Fruit fly (Drosophila melanogaster): ENCODE results near the gene RhoGAPp190.

The RhoGAPp190 gene

DNA sequence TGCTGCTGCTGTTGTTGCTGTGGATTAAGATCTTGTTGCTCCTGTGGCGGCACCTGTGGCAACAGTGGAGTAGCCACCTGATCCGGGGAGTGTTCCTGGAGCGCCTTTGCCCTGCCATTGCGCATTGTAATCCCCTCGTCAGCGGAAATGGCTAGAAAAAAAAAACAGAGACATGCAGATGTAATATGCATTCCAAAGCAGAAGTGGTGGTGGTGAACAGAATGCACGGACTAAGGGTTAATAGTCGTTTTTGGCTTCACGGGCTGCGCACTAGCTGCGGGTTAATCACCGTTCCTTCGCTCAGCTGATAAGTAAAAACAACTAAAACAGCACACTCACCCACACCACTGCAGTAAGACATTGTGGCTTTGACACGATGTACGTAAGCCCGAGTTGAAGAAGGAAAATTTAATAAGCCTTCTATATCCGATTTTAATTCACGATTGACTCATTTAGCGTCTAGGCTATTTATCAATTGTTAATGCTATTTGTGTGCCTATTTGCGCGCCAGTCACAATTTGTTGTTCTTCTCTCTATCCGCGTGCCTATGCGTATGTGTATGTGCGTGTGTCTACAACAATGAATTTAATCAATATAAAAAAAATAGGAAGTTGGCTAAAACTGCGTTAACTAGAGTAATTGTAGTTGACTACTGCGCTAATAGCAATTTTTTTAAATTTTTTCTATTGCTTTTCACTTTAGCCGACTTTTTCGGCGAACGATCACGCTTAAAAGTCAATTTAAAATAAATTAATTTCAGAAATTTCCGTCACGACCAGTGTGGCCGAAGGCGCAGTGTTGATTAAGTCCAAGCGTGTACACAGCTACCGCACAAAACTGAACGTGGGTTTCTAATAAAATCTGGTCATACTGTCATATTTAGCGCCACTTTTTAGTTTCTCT lies 25.0 kb downstream of the RhoGAPp190 start, which contains the start of gene stas:
Gene stas (minus strand): TSS at position 806 of the 903 bp plus-strand sequence.
- TF ChIP-seq CG14655 (GFP tag; optimal IDR thresholded peaks at IDR 0.05) (no peak), D1 (tag; optimal IDR thresholded peaks at IDR 0.05) (peak; percentile 18), Snoo (tag; optimal IDR thresholded peaks at IDR 0.05) (no peak), EcR (GFP tag; optimal IDR thresholded peaks at IDR 0.05) (peak; percentile 71)

DNA sequence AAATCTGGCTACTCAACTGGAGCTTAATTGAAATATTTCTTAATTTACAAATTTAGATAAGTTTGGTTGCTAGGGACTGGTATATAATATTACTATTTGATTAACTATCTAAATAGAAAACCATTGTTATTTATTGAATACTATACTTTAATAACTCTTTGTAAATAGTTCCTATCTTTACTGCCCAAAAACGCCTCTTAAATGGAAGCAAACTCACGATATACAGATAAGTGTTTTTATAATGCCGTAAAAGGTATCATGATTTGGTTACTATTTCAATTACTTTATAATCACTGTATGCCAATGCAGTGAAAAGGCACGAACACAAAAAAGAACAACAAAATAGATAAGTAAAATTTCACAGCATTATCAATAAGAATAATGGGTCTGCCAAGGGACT lies 26.5 kb downstream of the RhoGAPp190 start:
- no peak for TF ChIP-seq CG13204 (GFP tag; optimal IDR thresholded peaks at IDR 0.05)
- no peak for TF ChIP-seq gl (tag; optimal IDR thresholded peaks at IDR 0.05)
- TF ChIP-seq Pif1A (GFP tag; optimal IDR thresholded peaks at IDR 0.05), result no peak
- TF ChIP-seq CG32121 (GFP tag; IDR thresholded peaks at IDR 0.05), result no peak
- TF ChIP-seq CG15710 (tag; optimal IDR thresholded peaks at IDR 0.05), result no peak
- TF ChIP-seq CG8159 (tag; optimal IDR thresholded peaks at IDR 0.05), result no peak
- no peak for TF ChIP-seq CG12605 (GFP tag; IDR thresholded peaks at IDR 0.05)
- no peak for TF ChIP-seq CG4496 (GFP tag; IDR thresholded peaks at IDR 0.05)
- TF ChIP-seq Ets98B (GFP tag; IDR thresholded peaks at IDR 0.05), result no peak
- no peak for TF ChIP-seq CG14655 (GFP tag; optimal IDR thresholded peaks at IDR 0.05)

DNA sequence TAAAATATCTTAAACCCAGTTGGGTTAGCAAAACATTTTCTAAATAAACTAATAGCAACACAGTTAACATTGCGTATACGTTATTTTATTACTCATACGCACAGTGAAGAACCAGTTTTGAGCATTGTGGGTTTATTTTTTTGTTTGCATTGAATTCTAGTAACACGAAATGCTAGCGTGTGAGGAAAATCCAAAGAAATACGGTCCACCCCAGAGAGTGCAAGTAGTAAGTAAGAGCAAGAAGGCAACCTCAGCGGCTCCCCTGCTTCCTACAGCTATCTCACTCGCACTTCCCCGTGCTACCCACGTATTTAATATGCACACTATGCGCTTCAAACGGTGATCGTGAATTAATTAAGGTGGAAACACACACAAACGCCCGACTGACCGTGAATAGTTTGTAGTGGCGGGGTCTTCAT lies 27.4 kb downstream of the RhoGAPp190 start:
- no peak for TF ChIP-seq EcR (GFP tag; optimal IDR thresholded peaks at IDR 0.05)
- TF ChIP-seq CG9948 (tag; optimal IDR thresholded peaks at IDR 0.05), result peak; percentile 72
- no peak for TF ChIP-seq CG13204 (GFP tag; optimal IDR thresholded peaks at IDR 0.05)
- TF ChIP-seq CG32121 (GFP tag; IDR thresholded peaks at IDR 0.05), result peak; percentile 91
- peak; percentile 98 for TF ChIP-seq CG8159 (tag; optimal IDR thresholded peaks at IDR 0.05)
- TF ChIP-seq CG10348 (GFP tag; IDR thresholded peaks at IDR 0.05), result peak; percentile 51
- peak; percentile 88 for TF ChIP-seq Ets98B (GFP tag; IDR thresholded peaks at IDR 0.05)
- peak; percentile 86 for TF ChIP-seq CG14655 (GFP tag; optimal IDR thresholded peaks at IDR 0.05)
- TF ChIP-seq CG34367 (tag; optimal IDR thresholded peaks at IDR 0.05), result peak; percentile 73
- TF ChIP-seq CG12605 (GFP tag; IDR thresholded peaks at IDR 0.05), result peak; percentile 77
- peak; percentile 91 for TF ChIP-seq Pif1B (GFP tag; optimal IDR thresholded peaks at IDR 0.05)
- peak; percentile 90 for TF ChIP-seq CG8301 (tag; optimal IDR thresholded peaks at IDR 0.05)
- peak; percentile 50 for TF ChIP-seq gl (tag; optimal IDR thresholded peaks at IDR 0.05)
- TF ChIP-seq CG4496 (GFP tag; IDR thresholded peaks at IDR 0.05), result peak; percentile 91
- peak; percentile 83 for TF ChIP-seq CG15710 (tag; optimal IDR thresholded peaks at IDR 0.05)
- peak; percentile 92 for TF ChIP-seq fd96Ca (GFP tag; IDR thresholded peaks at IDR 0.05)
- peak; percentile 70 for TF ChIP-seq D1 (tag; optimal IDR thresholded peaks at IDR 0.05)
- peak; percentile 77 for TF ChIP-seq CG17806 (tag; optimal IDR thresholded peaks at IDR 0.05)
- peak; percentile 94 for TF ChIP-seq Pif1A (GFP tag; optimal IDR thresholded peaks at IDR 0.05)
- TF ChIP-seq Snoo (tag; optimal IDR thresholded peaks at IDR 0.05), result peak; percentile 93
- TF ChIP-seq rn (GFP tag; IDR thresholded peaks at IDR 0.05), result peak; percentile 52

DNA sequence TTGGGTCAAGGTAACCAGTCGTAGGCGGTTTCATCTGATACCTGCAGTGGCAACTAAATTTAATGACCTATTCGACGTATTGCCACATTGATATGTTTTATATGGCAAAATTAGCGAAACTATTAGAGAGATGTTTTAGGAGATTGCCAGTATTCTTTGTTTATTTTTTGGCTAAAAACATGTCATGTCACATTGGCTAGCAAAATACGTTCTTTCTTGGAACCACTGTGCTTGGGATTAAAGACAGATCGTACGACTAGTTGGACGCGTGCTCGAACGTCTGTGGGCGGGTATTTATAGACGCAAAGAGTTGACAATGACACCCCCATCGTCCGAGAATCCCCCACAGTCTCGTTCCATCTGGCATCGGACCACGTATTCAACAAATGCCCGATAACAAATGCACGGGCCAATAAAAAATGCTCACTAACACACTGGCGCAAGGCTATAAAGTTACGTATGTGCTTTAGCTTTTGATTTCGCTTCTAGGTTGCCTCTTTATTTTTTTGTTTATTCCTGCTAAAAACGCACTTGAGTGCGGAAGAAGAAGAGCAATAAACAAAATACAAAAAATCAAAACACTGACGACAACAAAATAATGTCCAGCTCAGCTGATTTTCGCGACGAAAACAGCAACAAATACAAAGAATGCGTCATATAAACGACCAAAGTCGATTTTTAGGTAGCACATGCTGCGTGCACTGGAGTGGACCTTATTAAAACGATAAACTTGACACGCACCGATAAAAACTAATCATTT lies 28.0 kb downstream of the RhoGAPp190 start:
- TF ChIP-seq fd96Ca (GFP tag; IDR thresholded peaks at IDR 0.05), result peak; percentile 34; the same call in 1 of the 3 replicates
- no peak for TF ChIP-seq CG17806 (tag; optimal IDR thresholded peaks at IDR 0.05)
- peak; percentile 49 for TF ChIP-seq EcR (GFP tag; optimal IDR thresholded peaks at IDR 0.05)
- no peak for TF ChIP-seq gl (tag; optimal IDR thresholded peaks at IDR 0.05)
- no peak; the same call in 1 of the 2 replicates for TF ChIP-seq CG32121 (GFP tag; IDR thresholded peaks at IDR 0.05)
- no peak for TF ChIP-seq Pif1B (GFP tag; optimal IDR thresholded peaks at IDR 0.05)
- TF ChIP-seq D1 (tag; optimal IDR thresholded peaks at IDR 0.05), result no peak
- 0 out of 3 replicates have a peak, but pooled peaks have one; percentile 22 for TF ChIP-seq CG4496 (GFP tag; IDR thresholded peaks at IDR 0.05)
- no peak for TF ChIP-seq CG9948 (tag; optimal IDR thresholded peaks at IDR 0.05)
- TF ChIP-seq CG15710 (tag; optimal IDR thresholded peaks at IDR 0.05), result peak; percentile 11
- no peak for TF ChIP-seq Snoo (tag; optimal IDR thresholded peaks at IDR 0.05)
- no peak for TF ChIP-seq CG12605 (GFP tag; IDR thresholded peaks at IDR 0.05)

DNA sequence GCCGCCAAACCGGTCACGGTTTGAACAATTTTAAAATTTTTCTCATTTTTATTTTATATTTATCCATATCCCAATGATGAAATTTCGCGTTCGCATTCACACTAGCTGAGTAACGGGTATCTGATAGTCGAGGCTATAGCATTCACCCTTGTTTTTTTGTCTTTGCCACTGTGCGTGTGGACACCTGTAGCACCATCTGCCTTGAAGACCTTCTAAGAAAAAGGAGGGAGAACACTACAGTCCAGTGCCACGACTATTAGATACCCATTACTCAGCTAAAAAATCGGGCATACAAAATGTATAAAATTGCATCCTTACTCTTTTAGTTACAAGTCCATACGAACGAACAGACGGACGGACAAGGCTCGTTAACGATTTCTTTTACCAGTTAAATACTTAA lies 30.2 kb downstream of the RhoGAPp190 start:
- TF ChIP-seq rn (GFP tag; IDR thresholded peaks at IDR 0.05) (no peak), fd96Ca (GFP tag; IDR thresholded peaks at IDR 0.05) (no peak), CG12605 (GFP tag; IDR thresholded peaks at IDR 0.05) (no peak), gl (tag; optimal IDR thresholded peaks at IDR 0.05) (no peak), Pif1B (GFP tag; optimal IDR thresholded peaks at IDR 0.05) (no peak), D1 (tag; optimal IDR thresholded peaks at IDR 0.05) (no peak), CG10348 (GFP tag; IDR thresholded peaks at IDR 0.05) (no peak), Ets98B (GFP tag; IDR thresholded peaks at IDR 0.05) (no peak), CG8159 (tag; optimal IDR thresholded peaks at IDR 0.05) (no peak), CG34367 (tag; optimal IDR thresholded peaks at IDR 0.05) (no peak), CG9948 (tag; optimal IDR thresholded peaks at IDR 0.05) (no peak), CG8301 (tag; optimal IDR thresholded peaks at IDR 0.05) (no peak), CG4496 (GFP tag; IDR thresholded peaks at IDR 0.05) (no peak)
